Fruit fly (Drosophila melanogaster): ENCODE results near the gene CG34150.

dm6 chr3R:24860316-24860826 is 46.3 kb downstream of the CG34150 start, which contains the start of gene CG13639:
- TF ChIP-seq tio (GFP tag; optimal IDR thresholded peaks at IDR 0.05) (no peak), danr (GFP tag; IDR thresholded peaks at IDR 0.05) (no peak), sima (GFP tag; optimal IDR thresholded peaks at IDR 0.05) (no peak), CG2875 (GFP tag; optimal IDR thresholded peaks at IDR 0.05) (no peak), Xrp1 (GFP tag; IDR thresholded peaks at IDR 0.05) (no peak), Antp (GFP tag; optimal IDR thresholded peaks at IDR 0.05) (no peak), CG6854 (GFP tag; optimal IDR thresholded peaks at IDR 0.05) (no peak)

Measured in whole organism, embryonic.